ENCODE assay signal across 1 fruit fly cellular context in genomic region chr3L:13919794-13920631, dm6.
TF ChIP-seq lines count a peak whose summit lies in the region.

No protein-coding gene starts in this region.

TF ChIP-seq in whole organism, embryonic, 481 proteins besides CTCF, POLR2A, EP300 and RAD21 (continued from another document and continues in another):
- TF ChIP-seq CG1792 (GFP tag; optimal IDR thresholded peaks at IDR 0.05; lab: Kevin White, UChicago) = peak; percentile 69
- TF ChIP-seq CG10267 (tag; optimal IDR thresholded peaks at IDR 0.05; lab: Kevin White, UChicago) = peak; percentile 91
- peak; percentile 74 for TF ChIP-seq seq (GFP tag; IDR thresholded peaks at IDR 0.05; lab: Robert Waterston, UW)
- TF ChIP-seq E2f1 (GFP tag; IDR thresholded peaks at IDR 0.05; lab: Robert Waterston, UW) = peak; percentile 68
- TF ChIP-seq CG3065 (GFP tag; optimal IDR thresholded peaks at IDR 0.05; lab: Kevin White, UChicago) = peak; percentile 66
- peak; percentile 94 for TF ChIP-seq CG17829 (tag; optimal IDR thresholded peaks at IDR 0.05; lab: Kevin White, UChicago)
- TF ChIP-seq CG31441 (GFP tag; IDR thresholded peaks at IDR 0.05; lab: Robert Waterston, UW) = peak; percentile 94
- TF ChIP-seq lov (optimal IDR thresholded peaks at IDR 0.05; lab: Kevin White, UChicago) = no peak
- TF ChIP-seq lov (GFP tag; IDR thresholded peaks at IDR 0.05; lab: Robert Waterston, UW) = no peak
- TF ChIP-seq CG14667 (GFP tag; IDR thresholded peaks at IDR 0.05; lab: Robert Waterston, UW) = peak; percentile 72
- peak; percentile 87 for TF ChIP-seq Mes4 (GFP tag; optimal IDR thresholded peaks at IDR 0.05; lab: Kevin White, UChicago)
- TF ChIP-seq CG10366 (GFP tag; IDR thresholded peaks at IDR 0.05; lab: Robert Waterston, UW) = peak; percentile 75
- peak; percentile 86 for TF ChIP-seq CG6854 (GFP tag; optimal IDR thresholded peaks at IDR 0.05; lab: Kevin White, UChicago)
- TF ChIP-seq ato (GFP tag; IDR thresholded peaks at IDR 0.05; lab: Robert Waterston, UW; ENCODE audit: partially characterized antibody) = peak; percentile 35; the same call in 1 of the 2 replicates
- peak; percentile 74 for TF ChIP-seq Dad (GFP tag; optimal IDR thresholded peaks at IDR 0.05; lab: Kevin White, UChicago)
- peak; percentile 96 for TF ChIP-seq CG17361 (GFP tag; IDR thresholded peaks at IDR 0.05; lab: Robert Waterston, UW)
- peak; percentile 60 for TF ChIP-seq CG1647 (GFP tag; optimal IDR thresholded peaks at IDR 0.05; lab: Kevin White, UChicago)
- TF ChIP-seq trh (GFP tag; optimal IDR thresholded peaks at IDR 0.05; lab: Kevin White, UChicago) = peak; percentile 82
- TF ChIP-seq Ets97D (GFP tag; optimal IDR thresholded peaks at IDR 0.05; lab: Kevin White, UChicago) = no peak
- TF ChIP-seq danr (GFP tag; IDR thresholded peaks at IDR 0.05; lab: Robert Waterston, UW) = peak; percentile 68; the same call in 1 of the 2 replicates
- peak; percentile 91 for TF ChIP-seq PHDP (tag; optimal IDR thresholded peaks at IDR 0.05; lab: Kevin White, UChicago)
- TF ChIP-seq Gug (GFP tag; IDR thresholded peaks at IDR 0.05; lab: Robert Waterston, UW) = peak; percentile 81
- peak; percentile 92 for TF ChIP-seq CG4424 (GFP tag; optimal IDR thresholded peaks at IDR 0.05; lab: Kevin White, UChicago)
- TF ChIP-seq chif (GFP tag; optimal IDR thresholded peaks at IDR 0.05; lab: Kevin White, UChicago) = peak; percentile 89 to 92
- TF ChIP-seq gsb (GFP tag; IDR thresholded peaks at IDR 0.05; lab: Robert Waterston, UW) = no peak; the same call in 1 of the 2 replicates
- peak; percentile 84 for TF ChIP-seq her (GFP tag; optimal IDR thresholded peaks at IDR 0.05; lab: Kevin White, UChicago)
- peak; percentile 84 for TF ChIP-seq croc (GFP tag; conservative IDR thresholded peaks at IDR 0.05; lab: Robert Waterston, UW)
- TF ChIP-seq CG7357 (GFP tag; IDR thresholded peaks at IDR 0.05; lab: Robert Waterston, UW) = peak; percentile 75
- peak; percentile 93 for TF ChIP-seq CG1233 (GFP tag; optimal IDR thresholded peaks at IDR 0.05; lab: Kevin White, UChicago)
- peak; percentile 78 for TF ChIP-seq CG6813 (GFP tag; optimal IDR thresholded peaks at IDR 0.05; lab: Kevin White, UChicago)
- no peak for TF ChIP-seq mirr (GFP tag; optimal IDR thresholded peaks at IDR 0.05; lab: Kevin White, UChicago)
- no peak for TF ChIP-seq prd (optimal IDR thresholded peaks at IDR 0.05; lab: Kevin White, UChicago)
- TF ChIP-seq prd (GFP tag; IDR thresholded peaks at IDR 0.05; lab: Robert Waterston, UW) = peak; percentile 85
- no peak for TF ChIP-seq bigmax (GFP tag; optimal IDR thresholded peaks at IDR 0.05; lab: Kevin White, UChicago)
- TF ChIP-seq Nf-YC (tag; optimal IDR thresholded peaks at IDR 0.05; lab: Kevin White, UChicago) = peak; percentile 81
- peak; percentile 89 for TF ChIP-seq CG12236 (GFP tag; optimal IDR thresholded peaks at IDR 0.05; lab: Kevin White, UChicago)
- peak; percentile 82 for TF ChIP-seq dm (GFP tag; optimal IDR thresholded peaks at IDR 0.05; lab: Kevin White, UChicago)
- no peak for TF ChIP-seq CG6175 (GFP tag; IDR thresholded peaks at IDR 0.05; lab: Robert Waterston, UW)
- peak; percentile 89 for TF ChIP-seq Xrp1 (GFP tag; IDR thresholded peaks at IDR 0.05; lab: Robert Waterston, UW)
- TF ChIP-seq CG31388 (GFP tag; optimal IDR thresholded peaks at IDR 0.05; lab: Kevin White, UChicago) = peak; percentile 72
- TF ChIP-seq CG2678 (tag; optimal IDR thresholded peaks at IDR 0.05; lab: Kevin White, UChicago) = peak; percentile 97
- TF ChIP-seq fu2 (GFP tag; optimal IDR thresholded peaks at IDR 0.05; lab: Kevin White, UChicago) = peak; percentile 88
- peak; percentile 96 for TF ChIP-seq CG7839 (tag; optimal IDR thresholded peaks at IDR 0.05; lab: Kevin White, UChicago)
- TF ChIP-seq D19A (tag; optimal IDR thresholded peaks at IDR 0.05; lab: Kevin White, UChicago) = peak; percentile 92
- TF ChIP-seq Jarid2 (GFP tag; optimal IDR thresholded peaks at IDR 0.05; lab: Kevin White, UChicago) = peak; percentile 92
- peak; percentile 76 for TF ChIP-seq Six4 (GFP tag; optimal IDR thresholded peaks at IDR 0.05; lab: Kevin White, UChicago)
- 0 out of 3 replicates have a peak, but pooled peaks have one; percentile 8 for TF ChIP-seq CG14860 (GFP tag; IDR thresholded peaks at IDR 0.05; lab: Robert Waterston, UW; ENCODE audit: partially characterized antibody)
- 0 out of 2 replicates have a peak, but pooled peaks have one; percentile 47 for TF ChIP-seq sna (GFP tag; IDR thresholded peaks at IDR 0.05; lab: Robert Waterston, UW; ENCODE audit: partially characterized antibody)
- peak; percentile 94 for TF ChIP-seq tio (GFP tag; optimal IDR thresholded peaks at IDR 0.05; lab: Kevin White, UChicago)
- peak; percentile 64; the same call in 2 of the 3 replicates for TF ChIP-seq CG14050 (GFP tag; IDR thresholded peaks at IDR 0.05; lab: Robert Waterston, UW)
- peak; percentile 90 for TF ChIP-seq gcm (GFP tag; optimal IDR thresholded peaks at IDR 0.05; lab: Kevin White, UChicago)
- TF ChIP-seq dpn (GFP tag; optimal IDR thresholded peaks at IDR 0.05; lab: Kevin White, UChicago) = peak; percentile 90 to 92
- TF ChIP-seq CG3407 (GFP tag; optimal IDR thresholded peaks at IDR 0.05; lab: Kevin White, UChicago) = peak; percentile 81
- peak; percentile 90 for TF ChIP-seq pho (GFP tag; optimal IDR thresholded peaks at IDR 0.05; lab: Kevin White, UChicago)
- TF ChIP-seq CG11093 (GFP tag; IDR thresholded peaks at IDR 0.05; lab: Robert Waterston, UW) = peak; percentile 55; the same call in 1 of the 3 replicates
- TF ChIP-seq CG10462 (GFP tag; optimal IDR thresholded peaks at IDR 0.05; lab: Kevin White, UChicago) = peak; percentile 83
- peak; percentile 84 for TF ChIP-seq Side (GFP tag; optimal IDR thresholded peaks at IDR 0.05; lab: Kevin White, UChicago)
- peak; percentile 34; the same call in 1 of the 2 replicates for TF ChIP-seq CG43689 (GFP tag; IDR thresholded peaks at IDR 0.05; lab: Robert Waterston, UW)
- peak; percentile 98 for TF ChIP-seq Ets65A (GFP tag; lab: Kevin White, UChicago)
- TF ChIP-seq NfI (GFP tag; optimal IDR thresholded peaks at IDR 0.05; lab: Kevin White, UChicago) = peak; percentile 87
- peak; percentile 89 for TF ChIP-seq CG33557 (GFP tag; optimal IDR thresholded peaks at IDR 0.05; lab: Kevin White, UChicago)
- TF ChIP-seq cad (GFP tag; optimal IDR thresholded peaks at IDR 0.05; lab: Kevin White, UChicago) = no peak
- peak; percentile 64 for TF ChIP-seq exex (tag; optimal IDR thresholded peaks at IDR 0.05; lab: Kevin White, UChicago)
- TF ChIP-seq ap (GFP tag; IDR thresholded peaks at IDR 0.05; lab: Robert Waterston, UW) = peak; percentile 71
- TF ChIP-seq en (GFP tag; optimal IDR thresholded peaks at IDR 0.05; lab: Kevin White, UChicago) = peak; percentile 81
- TF ChIP-seq CG18011 (GFP tag; optimal IDR thresholded peaks at IDR 0.05; lab: Kevin White, UChicago) = peak; percentile 63
- TF ChIP-seq gsb-n (tag; optimal IDR thresholded peaks at IDR 0.05; lab: Kevin White, UChicago) = peak; percentile 89
- peak; percentile 55; the same call in 1 of the 2 replicates for TF ChIP-seq stc (GFP tag; IDR thresholded peaks at IDR 0.05; lab: Robert Waterston, UW)
- 0 out of 2 replicates have a peak, but pooled peaks have one; percentile 21 for TF ChIP-seq CG11696 (GFP tag; IDR thresholded peaks at IDR 0.05; lab: Robert Waterston, UW)
- peak; percentile 92 for TF ChIP-seq Camta (GFP tag; optimal IDR thresholded peaks at IDR 0.05; lab: Kevin White, UChicago)
- TF ChIP-seq H2.0 (GFP tag; IDR thresholded peaks at IDR 0.05; lab: Robert Waterston, UW) = peak; percentile 71
- no peak for TF ChIP-seq Dfd (GFP tag; optimal IDR thresholded peaks at IDR 0.05; lab: Kevin White, UChicago)
- peak; percentile 74 for TF ChIP-seq sob (GFP tag; IDR thresholded peaks at IDR 0.05; lab: Robert Waterston, UW)
- peak; percentile 76 for TF ChIP-seq Vsx1 (GFP tag; optimal IDR thresholded peaks at IDR 0.05; lab: Kevin White, UChicago)
- TF ChIP-seq insv (GFP tag; optimal IDR thresholded peaks at IDR 0.05; lab: Kevin White, UChicago) = peak; percentile 67 to 94
- peak; percentile 94 for TF ChIP-seq dmrt99B (tag; optimal IDR thresholded peaks at IDR 0.05; lab: Kevin White, UChicago)
- TF ChIP-seq CG12155 (GFP tag; optimal IDR thresholded peaks at IDR 0.05; lab: Kevin White, UChicago) = peak; percentile 89
- TF ChIP-seq CG3995 (GFP tag; optimal IDR thresholded peaks at IDR 0.05; lab: Kevin White, UChicago) = peak; percentile 45
- TF ChIP-seq toy (GFP tag; IDR thresholded peaks at IDR 0.05; lab: Robert Waterston, UW) = peak; percentile 65
- TF ChIP-seq Mad (GFP tag; optimal IDR thresholded peaks at IDR 0.05; lab: Kevin White, UChicago) = peak; percentile 83
- no peak; the same call in 1 of the 2 replicates for TF ChIP-seq tna (GFP tag; IDR thresholded peaks at IDR 0.05; lab: Robert Waterston, UW; ENCODE audit: partially characterized antibody)
- TF ChIP-seq hkb (optimal IDR thresholded peaks at IDR 0.05; lab: Kevin White, UChicago) = no peak
- TF ChIP-seq hkb (GFP tag; IDR thresholded peaks at IDR 0.05; lab: Robert Waterston, UW) = peak; percentile 70
- TF ChIP-seq CG10274 (GFP tag; optimal IDR thresholded peaks at IDR 0.05; lab: Kevin White, UChicago) = peak; percentile 81
- peak; percentile 79; the same call in 1 of the 4 replicates for TF ChIP-seq chinmo (GFP tag; IDR thresholded peaks at IDR 0.05; lab: Robert Waterston, UW; ENCODE audit: partially characterized antibody)
- TF ChIP-seq vvl (GFP tag; IDR thresholded peaks at IDR 0.05; lab: Robert Waterston, UW) = peak; percentile 53; the same call in 1 of the 2 replicates
- peak in 1 of 2 experiments; percentile 26 for TF ChIP-seq tll (GFP tag; optimal IDR thresholded peaks at IDR 0.05; lab: Kevin White, UChicago)
- no peak for TF ChIP-seq Hr39 (optimal IDR thresholded peaks at IDR 0.05; lab: Kevin White, UChicago)
- TF ChIP-seq lmd (GFP tag; IDR thresholded peaks at IDR 0.05; lab: Robert Waterston, UW) = peak; percentile 92
- TF ChIP-seq MTF-1 (GFP tag; optimal IDR thresholded peaks at IDR 0.05; lab: Kevin White, UChicago; ENCODE audit: borderline replicate concordance) = no peak
- TF ChIP-seq rib (GFP tag; IDR thresholded peaks at IDR 0.05; lab: Robert Waterston, UW) = no peak
- peak; percentile 59 for TF ChIP-seq CG7928 (GFP tag; optimal IDR thresholded peaks at IDR 0.05; lab: Kevin White, UChicago)
- TF ChIP-seq CG4707 (GFP tag; optimal IDR thresholded peaks at IDR 0.05; lab: Kevin White, UChicago) = peak; percentile 58
- peak; percentile 89 for TF ChIP-seq CG15011 (GFP tag; optimal IDR thresholded peaks at IDR 0.05; lab: Kevin White, UChicago)
- peak; percentile 54 for TF ChIP-seq da (GFP tag; optimal IDR thresholded peaks at IDR 0.05; lab: Kevin White, UChicago)
- TF ChIP-seq Bgb (GFP tag; IDR thresholded peaks at IDR 0.05; lab: Robert Waterston, UW; ENCODE audit: partially characterized antibody) = peak; percentile 54; the same call in 1 of the 2 replicates
- peak; percentile 91 for TF ChIP-seq nau (GFP tag; optimal IDR thresholded peaks at IDR 0.05; lab: Kevin White, UChicago)
- peak; percentile 49 for TF ChIP-seq CG4360 (GFP tag; IDR thresholded peaks at IDR 0.05; lab: Robert Waterston, UW)
- peak; percentile 78 for TF ChIP-seq CG6654 (GFP tag; optimal IDR thresholded peaks at IDR 0.05; lab: Kevin White, UChicago)
- peak; percentile 74 for TF ChIP-seq CG7372 (GFP tag; IDR thresholded peaks at IDR 0.05; lab: Robert Waterston, UW)
- TF ChIP-seq CG34224 (GFP tag; IDR thresholded peaks at IDR 0.05; lab: Robert Waterston, UW; ENCODE audit: partially characterized antibody) = peak; percentile 68; the same call in 2 of the 3 replicates
- peak; percentile 42 for TF ChIP-seq CG7987 (GFP tag; optimal IDR thresholded peaks at IDR 0.05; lab: Kevin White, UChicago)
- TF ChIP-seq Xbp1 (GFP tag; optimal IDR thresholded peaks at IDR 0.05; lab: Kevin White, UChicago) = peak; percentile 91
- TF ChIP-seq NFAT (GFP tag; IDR thresholded peaks at IDR 0.05; lab: Robert Waterston, UW) = peak; percentile 73; the same call in 1 of the 2 replicates
- TF ChIP-seq CG11504 (tag; optimal IDR thresholded peaks at IDR 0.05; lab: Kevin White, UChicago) = peak; percentile 94
- peak; percentile 89 for TF ChIP-seq HLH54F (GFP tag; optimal IDR thresholded peaks at IDR 0.05; lab: Kevin White, UChicago)
- peak; percentile 80 for TF ChIP-seq p53 (GFP tag; optimal IDR thresholded peaks at IDR 0.05; lab: Kevin White, UChicago)
- TF ChIP-seq CG17385 (GFP tag; optimal IDR thresholded peaks at IDR 0.05; lab: Kevin White, UChicago) = peak; percentile 87
- TF ChIP-seq CG8281 (tag; optimal IDR thresholded peaks at IDR 0.05; lab: Kevin White, UChicago) = peak; percentile 58
- peak; percentile 85 for TF ChIP-seq Usf (GFP tag; optimal IDR thresholded peaks at IDR 0.05; lab: Kevin White, UChicago)
- peak; percentile 94 for TF ChIP-seq Ssrp (tag; optimal IDR thresholded peaks at IDR 0.05; lab: Kevin White, UChicago)
- TF ChIP-seq HmgD (GFP tag; optimal IDR thresholded peaks at IDR 0.05; lab: Kevin White, UChicago) = peak; percentile 30
- TF ChIP-seq CG15073 (GFP tag; optimal IDR thresholded peaks at IDR 0.05; lab: Kevin White, UChicago) = peak; percentile 55
- TF ChIP-seq HLHmδ (GFP tag; optimal IDR thresholded peaks at IDR 0.05; lab: Kevin White, UChicago) = peak; percentile 76
- TF ChIP-seq CG31224 (GFP tag; IDR thresholded peaks at IDR 0.05; lab: Robert Waterston, UW) = peak; percentile 75
- peak; percentile 46 for TF ChIP-seq unc-4 (GFP tag; IDR thresholded peaks at IDR 0.05; lab: Robert Waterston, UW; ENCODE audit: partially characterized antibody)
- no peak for TF ChIP-seq gfzf (GFP tag; optimal IDR thresholded peaks at IDR 0.05; lab: Kevin White, UChicago)
- peak; percentile 63; the same call in 2 of the 3 replicates for TF ChIP-seq ase (GFP tag; IDR thresholded peaks at IDR 0.05; lab: Robert Waterston, UW)
- TF ChIP-seq Spps (tag; optimal IDR thresholded peaks at IDR 0.05; lab: Kevin White, UChicago) = peak; percentile 80
- TF ChIP-seq Stat92E (GFP tag; optimal IDR thresholded peaks at IDR 0.05; lab: Kevin White, UChicago) = no peak
- TF ChIP-seq lola (GFP tag; optimal IDR thresholded peaks at IDR 0.05; lab: Kevin White, UChicago) = peak in 1 of 3 experiments; percentile 96
- peak; percentile 86 for TF ChIP-seq unpg (GFP tag; optimal IDR thresholded peaks at IDR 0.05; lab: Kevin White, UChicago)
- peak; percentile 78 for TF ChIP-seq CG5180 (GFP tag; optimal IDR thresholded peaks at IDR 0.05; lab: Kevin White, UChicago)
- peak; percentile 75 for TF ChIP-seq CG3163 (GFP tag; optimal IDR thresholded peaks at IDR 0.05; lab: Kevin White, UChicago)
- peak; percentile 89 for TF ChIP-seq CG10543 (GFP tag; optimal IDR thresholded peaks at IDR 0.05; lab: Kevin White, UChicago)
- TF ChIP-seq CG11085 (GFP tag; IDR thresholded peaks at IDR 0.05; lab: Robert Waterston, UW) = peak; percentile 62
- no peak for TF ChIP-seq vnd (GFP tag; IDR thresholded peaks at IDR 0.05; lab: Robert Waterston, UW; ENCODE audit: partially characterized antibody)
